Fruit fly (Drosophila melanogaster): ENCODE data around the gene tal-3A.

- TF ChIP-seq CG8478 (optimal IDR thresholded peaks at IDR 0.05): no peak
- no peak for TF ChIP-seq pfk (GFP tag; optimal IDR thresholded peaks at IDR 0.05)
- TF ChIP-seq lola (GFP tag; optimal IDR thresholded peaks at IDR 0.05): peak in 1 of 3 experiments; percentile 0
- TF ChIP-seq pita (GFP tag; optimal IDR thresholded peaks at IDR 0.05): no peak
- no peak for TF ChIP-seq aop (GFP tag; IDR thresholded peaks at IDR 0.05)
- TF ChIP-seq tgo (GFP tag; IDR thresholded peaks at IDR 0.05): no peak
- TF ChIP-seq Gug (GFP tag; IDR thresholded peaks at IDR 0.05): no peak
- no peak for TF ChIP-seq mam (GFP tag; optimal IDR thresholded peaks at IDR 0.05)
- TF ChIP-seq CG3281 (GFP tag; optimal IDR thresholded peaks at IDR 0.05): no peak
- TF ChIP-seq Nf-YB (GFP tag; optimal IDR thresholded peaks at IDR 0.05): no peak
- TF ChIP-seq CG34376 (GFP tag; optimal IDR thresholded peaks at IDR 0.05): no peak
- TF ChIP-seq bigmax (GFP tag; optimal IDR thresholded peaks at IDR 0.05): no peak
- no peak for TF ChIP-seq CG17612 (GFP tag; IDR thresholded peaks at IDR 0.05)
Measured at dm6 chr3R:13806710-13807093, 6.2 kb upstream of the tal-3A start.

Data from whole organism, embryonic.